Worm (Caenorhabditis elegans) whole organism, L1 larva: ENCODE data around the gene romo-1.

Experiments used
- hlh-4 ChIP-seq: sonication (generic microtip); optimal IDR thresholded peaks from 2 replicates; lab custom pipeline; 2016; ENCODE audit warnings: mild to moderate bottlenecking, missing genetic modification characterization, missing compliant biosample characterization
- mep-1 ChIP-seq: fragments of 150-350 bp; optimal IDR thresholded peaks from 2 replicates; lab custom pipeline; 2014; ENCODE audit warnings: missing biosample characterization, missing genetic modification characterization
- nhr-11 ChIP-seq: fragments of 150-350 bp; optimal IDR thresholded peaks from 2 replicates; lab custom pipeline; 2014; ENCODE audit warnings: missing biosample characterization, missing genetic modification characterization
- nhr-19 ChIP-seq: fragments of 200-800 bp; sonication (Bioruptor generic); conservative IDR thresholded peaks from 2 replicates; pipeline ENCODE4 v1.3.6; 2022; ENCODE audit warnings: missing genetic modification characterization, missing compliant biosample characterization
- nhr-85 ChIP-seq: sonication (generic microtip); peaks from one replicate; lab custom pipeline; 2016; ENCODE audit warnings: missing genetic modification characterization, inconsistent platforms, missing compliant biosample characterization

DNA sequence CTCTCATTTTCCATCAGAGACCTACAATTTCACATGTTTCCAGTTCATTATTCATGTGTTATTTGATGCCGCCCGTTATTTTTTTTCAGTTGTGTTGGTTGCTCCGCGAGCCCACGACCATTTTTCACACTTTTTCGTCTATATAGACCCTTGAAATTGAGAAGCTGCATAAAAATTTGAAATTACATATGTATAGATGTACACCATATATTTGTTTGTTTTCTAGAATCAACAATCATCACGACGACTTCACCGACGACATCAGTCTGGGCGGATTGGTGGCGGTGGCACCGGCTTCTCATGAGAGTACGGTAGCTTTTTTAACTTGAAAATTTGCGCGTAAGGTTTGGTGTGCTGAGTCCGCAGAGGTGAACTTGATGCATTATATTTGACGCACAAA is 33.1 kb upstream of the romo-1 start, which contains the start of gene Y48C3A.5:
- TF ChIP-seq nhr-11 (tag; lab: Kevin White, UChicago) = no peak
- no peak for TF ChIP-seq nhr-85
- no peak for TF ChIP-seq mep-1 (tag; lab: Kevin White, UChicago)
- no peak for TF ChIP-seq hlh-4 (tag; lab: Kevin White, UChicago)
- no peak for TF ChIP-seq nhr-19 (GFP tag; lab: Robert Waterston, UW)
